Fruit fly (Drosophila melanogaster): Measurements from ENCODE around the gene wnd.

dm6 chr3L:19580709-19581227 lies 54.8 kb downstream of the wnd start:
- TF ChIP-seq tj (GFP tag; optimal IDR thresholded peaks at IDR 0.05) (no peak), CG11617 (GFP tag; optimal IDR thresholded peaks at IDR 0.05) (no peak), kay (GFP tag; ENCODE audit: borderline replicate concordance) (no peak)
